Worm (Caenorhabditis elegans): ENCODE measurements around the gene srp-1.

The srp-1 gene

ce11 chrV:752679-753333, at the start of gene srp-1, which contains the start of gene str-262:
srp-1 (plus strand) TSS chrV:753283.
str-262 (minus strand) TSS chrV:752779.
- no peak for TF ChIP-seq W03F9.2 (tag; optimal IDR thresholded peaks at IDR 0.05)
- TF ChIP-seq him-1 (tag; optimal IDR thresholded peaks at IDR 0.05): no peak
- no peak for TF ChIP-seq dao-5 (tag; optimal IDR thresholded peaks at IDR 0.05)

- TF ChIP-seq W03F9.2 (tag; optimal IDR thresholded peaks at IDR 0.05): no peak
- TF ChIP-seq him-1 (tag; optimal IDR thresholded peaks at IDR 0.05): no peak
- no peak for TF ChIP-seq dao-5 (tag; optimal IDR thresholded peaks at IDR 0.05)
Measured at ce11 chrV:706918-707317, 46.2 kb upstream of the srp-1 start, which contains the start of gene srbc-38. srbc-38 (plus strand) TSS chrV:707218.

- TF ChIP-seq him-1 (tag; optimal IDR thresholded peaks at IDR 0.05) (no peak), dao-5 (tag; optimal IDR thresholded peaks at IDR 0.05) (no peak), W03F9.2 (tag; optimal IDR thresholded peaks at IDR 0.05) (no peak)
Measured at ce11 chrV:708808-709207, 44.3 kb upstream of the srp-1 start, which contains the start of gene srbc-39. srbc-39 (plus strand) TSS chrV:709108.

ce11 chrV:712882-713281, 40.2 kb upstream of the srp-1 start, which contains the start of gene cyp-33C11:
cyp-33C11 (minus strand) TSS chrV:712982.
- no peak for TF ChIP-seq dao-5 (tag; optimal IDR thresholded peaks at IDR 0.05)
- TF ChIP-seq him-1 (tag; optimal IDR thresholded peaks at IDR 0.05): no peak
- TF ChIP-seq W03F9.2 (tag; optimal IDR thresholded peaks at IDR 0.05): no peak

DNA sequence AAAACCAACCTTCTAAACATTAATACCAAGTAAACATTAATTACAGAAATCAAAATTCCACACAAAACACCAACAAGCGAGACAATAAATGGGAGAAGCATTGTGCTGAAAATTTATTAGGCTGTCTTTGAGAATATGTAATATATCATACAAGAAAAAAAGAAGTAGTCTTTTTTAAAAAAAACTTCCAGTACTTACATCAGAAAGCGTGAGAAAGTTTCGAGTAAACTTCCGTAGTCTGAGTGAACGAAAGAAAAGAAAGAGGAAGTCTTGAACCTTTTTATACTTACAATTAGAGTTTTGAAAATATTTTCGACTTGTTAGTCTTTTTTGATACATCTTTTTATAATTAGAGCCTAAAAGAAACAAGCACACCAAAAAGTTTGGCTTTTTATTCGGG, 33.4 kb upstream of the srp-1 start, which contains the start of gene srbc-40:
Gene srbc-40, minus strand, starts transcription at position 101 of the 400 bp plus-strand sequence.
- TF ChIP-seq him-1 (tag; optimal IDR thresholded peaks at IDR 0.05) (no peak), dao-5 (tag; optimal IDR thresholded peaks at IDR 0.05) (no peak), W03F9.2 (tag; optimal IDR thresholded peaks at IDR 0.05) (no peak)

ce11 chrV:722889-723288, 30.2 kb upstream of the srp-1 start:
- no peak for TF ChIP-seq him-1 (tag; optimal IDR thresholded peaks at IDR 0.05)
- no peak for TF ChIP-seq W03F9.2 (tag; optimal IDR thresholded peaks at IDR 0.05)
- TF ChIP-seq dao-5 (tag; optimal IDR thresholded peaks at IDR 0.05): no peak

- no peak for TF ChIP-seq him-1 (tag; optimal IDR thresholded peaks at IDR 0.05)
- no peak for TF ChIP-seq W03F9.2 (tag; optimal IDR thresholded peaks at IDR 0.05)
- no peak for TF ChIP-seq dao-5 (tag; optimal IDR thresholded peaks at IDR 0.05)
Measured at ce11 chrV:723895-724352, 29.2 kb upstream of the srp-1 start, which contains the start of gene fbxb-72. fbxb-72 (minus strand) TSS chrV:723952.

- TF ChIP-seq W03F9.2 (tag; optimal IDR thresholded peaks at IDR 0.05): no peak
- TF ChIP-seq dao-5 (tag; optimal IDR thresholded peaks at IDR 0.05): no peak
- no peak for TF ChIP-seq him-1 (tag; optimal IDR thresholded peaks at IDR 0.05)
Measured at ce11 chrV:724470-724890, 28.6 kb upstream of the srp-1 start.

DNA sequence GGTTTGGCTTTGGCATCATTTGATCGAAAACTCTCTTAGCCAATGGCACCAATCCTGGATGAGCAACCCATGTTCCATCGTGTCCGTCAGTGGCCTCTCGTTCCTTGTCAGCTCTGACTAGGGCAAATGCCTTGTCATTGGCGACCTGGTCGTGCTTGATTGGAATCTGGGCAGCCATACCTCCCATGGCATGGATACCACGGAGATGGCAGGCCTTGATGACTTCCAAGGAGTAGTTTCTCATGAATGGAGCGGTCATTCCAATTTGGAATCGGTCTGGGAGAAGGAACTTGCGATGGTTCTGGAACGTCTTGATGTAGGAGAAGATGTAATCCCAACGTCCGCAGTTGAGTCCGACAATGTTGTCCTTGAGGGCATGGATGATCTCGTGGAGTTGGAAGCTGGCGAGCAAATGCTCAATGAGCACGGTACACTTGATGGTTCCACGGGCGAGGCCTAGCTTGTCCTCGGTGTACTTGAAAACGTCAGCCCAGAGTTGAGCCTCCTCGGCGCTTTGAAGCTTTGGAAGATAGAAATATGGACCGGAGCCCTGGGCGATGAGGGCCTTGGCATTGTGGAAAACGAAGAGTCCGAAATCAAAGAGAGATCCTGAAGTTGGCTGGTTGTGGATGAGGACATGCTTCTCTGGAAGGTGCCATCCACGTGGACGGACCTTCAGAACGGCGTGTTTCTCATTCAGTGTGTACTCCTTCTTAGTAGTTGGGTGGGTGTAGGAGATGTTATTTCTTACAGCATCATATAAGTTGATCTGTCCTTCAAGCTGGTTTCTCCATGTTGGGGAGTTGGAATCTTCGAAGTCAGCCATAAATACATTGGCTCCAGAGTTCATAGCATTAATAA, 27.9 kb upstream of the srp-1 start:
- no peak for TF ChIP-seq dao-5 (tag; optimal IDR thresholded peaks at IDR 0.05)
- no peak for TF ChIP-seq W03F9.2 (tag; optimal IDR thresholded peaks at IDR 0.05)

DNA sequence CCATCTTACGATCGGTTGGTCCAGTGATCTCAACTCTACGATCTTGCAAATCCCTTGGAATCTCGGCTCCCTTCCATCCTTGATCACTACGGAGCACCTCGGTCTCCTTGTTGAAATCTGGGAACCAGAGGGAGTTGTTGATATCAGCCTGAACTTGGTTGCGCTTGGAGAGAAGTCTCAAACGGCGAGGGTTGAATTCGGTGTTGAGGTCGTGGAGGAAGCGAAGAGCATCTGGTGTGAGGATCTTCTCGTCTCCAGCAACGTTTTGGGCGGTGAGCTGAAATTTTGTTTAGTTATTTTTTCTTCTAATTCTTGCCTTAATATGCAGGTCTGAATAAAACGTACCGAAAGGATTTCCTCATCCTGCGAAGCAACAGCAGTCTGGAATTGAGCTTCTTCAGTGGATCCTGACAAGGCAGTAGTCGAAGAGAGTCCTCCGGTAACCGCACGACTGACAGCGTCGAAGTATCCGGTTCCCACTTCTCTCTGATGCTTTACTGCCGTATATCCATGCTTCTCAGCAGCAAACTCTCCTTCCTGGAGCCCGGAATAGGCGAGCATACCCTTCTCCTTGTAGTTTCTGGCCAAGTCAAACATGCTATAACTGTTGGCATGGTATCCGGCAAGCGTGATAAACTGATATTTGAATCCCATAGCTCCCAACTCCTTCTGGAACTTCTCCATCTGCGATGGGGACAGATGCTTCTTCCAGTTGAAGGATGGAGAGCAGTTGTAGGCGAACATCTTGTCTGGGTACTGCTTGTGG, 27.1 kb upstream of the srp-1 start:
- TF ChIP-seq W03F9.2 (tag; optimal IDR thresholded peaks at IDR 0.05) (no peak), him-1 (tag; optimal IDR thresholded peaks at IDR 0.05) (no peak), dao-5 (tag; optimal IDR thresholded peaks at IDR 0.05) (no peak)

DNA sequence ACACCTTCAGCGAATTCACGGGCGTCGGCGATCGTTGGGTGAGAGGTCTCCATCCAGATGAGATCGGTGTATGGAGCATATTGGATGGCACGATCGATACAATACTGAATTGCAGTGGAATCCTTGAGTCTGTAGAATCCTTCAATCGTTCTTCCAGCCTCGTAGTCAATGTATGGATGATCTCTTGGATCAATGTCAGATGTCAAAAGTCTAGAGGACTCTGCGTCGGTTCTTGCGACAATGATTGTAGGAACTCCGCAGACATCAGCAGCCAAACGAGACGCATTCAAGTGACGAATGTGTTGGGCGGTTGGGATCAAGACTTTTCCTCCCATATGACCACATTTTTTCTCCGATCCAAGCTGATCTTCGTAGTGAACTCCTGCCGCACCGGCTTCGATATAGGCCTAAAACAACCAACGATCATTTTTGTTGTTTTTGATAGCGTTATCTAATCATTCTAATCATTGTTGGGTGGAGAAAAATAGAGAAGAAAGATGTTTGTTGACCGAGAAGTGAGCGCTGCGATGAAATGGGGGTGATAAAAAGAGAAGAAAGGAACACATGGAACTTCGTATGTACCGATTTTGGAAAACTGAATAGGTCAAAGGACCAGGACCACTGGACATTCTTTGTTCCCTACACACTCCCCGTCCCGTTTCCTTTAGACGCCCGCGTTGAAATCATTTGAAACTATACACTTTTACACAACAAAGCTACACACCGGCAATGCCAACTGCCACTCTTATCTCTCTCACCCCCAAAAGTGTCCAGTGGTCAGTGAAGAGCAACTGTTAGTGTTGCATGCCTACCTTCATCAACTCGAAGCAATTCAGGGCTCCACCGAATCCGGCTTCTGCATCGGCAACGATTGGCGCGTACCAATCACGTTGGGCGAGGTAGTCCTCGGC, 26.3 kb upstream of the srp-1 start:
- TF ChIP-seq him-1 (tag; optimal IDR thresholded peaks at IDR 0.05): no peak
- no peak for TF ChIP-seq dao-5 (tag; optimal IDR thresholded peaks at IDR 0.05)
- TF ChIP-seq W03F9.2 (tag; optimal IDR thresholded peaks at IDR 0.05): no peak

Measured in whole organism, L4/young adult.